Fruit fly (Drosophila melanogaster) whole organism, adult: Measurements from ENCODE around the gene Fim.

Source experiments
- CG11617 ChIP-seq: fragments of 200-800 bp; sonication (Bioruptor generic); optimal IDR thresholded peaks from 2 replicates; lab custom pipeline; 2017; ENCODE audit warnings: mild to moderate bottlenecking, missing biosample characterization, missing genetic modification reagents, missing genetic modification characterization
- CG12768 ChIP-seq: fragments of 200-800 bp; sonication (Bioruptor generic); optimal IDR thresholded peaks from 2 replicates; lab custom pipeline; 2017; ENCODE audit warnings: missing biosample characterization, missing genetic modification characterization, mild to moderate bottlenecking, moderate library complexity, missing genetic modification reagents
- CG14711 ChIP-seq: fragments of 200-800 bp; sonication (Bioruptor generic); optimal IDR thresholded peaks from 2 replicates; lab custom pipeline; 2018; ENCODE audit warnings: missing biosample characterization, mild to moderate bottlenecking, missing genetic modification characterization, moderate library complexity
- CG1620 ChIP-seq: fragments of 200-800 bp; sonication (Bioruptor generic); optimal IDR thresholded peaks from 2 replicates; lab custom pipeline; 2016; ENCODE audit warnings: missing biosample characterization, missing genetic modification characterization
- CG33017 ChIP-seq: fragments of 200-800 bp; sonication (Bioruptor generic); optimal IDR thresholded peaks from 2 replicates; lab custom pipeline; 2018; ENCODE audit warnings: missing biosample characterization, mild to moderate bottlenecking, missing genetic modification characterization, moderate library complexity
- CG5204 ChIP-seq: fragments of 200-800 bp; sonication (Bioruptor generic); optimal IDR thresholded peaks from 2 replicates; lab custom pipeline; 2016; ENCODE audit warnings: missing biosample characterization, missing genetic modification characterization
- CG7045 ChIP-seq: fragments of 200-800 bp; sonication (Bioruptor generic); optimal IDR thresholded peaks from 2 replicates; lab custom pipeline; 2017; ENCODE audit warnings: missing biosample characterization, mild to moderate bottlenecking, missing genetic modification characterization
- CG7101 ChIP-seq: fragments of 200-800 bp; sonication (Bioruptor generic); optimal IDR thresholded peaks from 2 replicates; lab custom pipeline; 2018; ENCODE audit warnings: missing biosample characterization, mild to moderate bottlenecking, missing genetic modification characterization, moderate library complexity
- Clk ChIP-seq: fragments of 200-800 bp; sonication (Bioruptor generic); optimal IDR thresholded peaks from 2 replicates; lab custom pipeline; 2017; ENCODE audit warnings: missing biosample characterization, missing genetic modification characterization
- Crg-1 ChIP-seq: fragments of 200-800 bp; sonication (Bioruptor generic); optimal IDR thresholded peaks from 2 replicates; lab custom pipeline; 2016; ENCODE audit warnings: missing biosample characterization, missing genetic modification characterization
- Hr96 ChIP-seq: fragments of 200-800 bp; sonication (Bioruptor generic); optimal IDR thresholded peaks from 2 replicates; lab custom pipeline; 2016; ENCODE audit warnings: missing biosample characterization, missing genetic modification characterization
- Mnt ChIP-seq: fragments of 200-800 bp; sonication (Bioruptor generic); optimal IDR thresholded peaks from 2 replicates; lab custom pipeline; 2016; ENCODE audit warnings: missing biosample characterization, mild to moderate bottlenecking, missing genetic modification characterization
- bab1 ChIP-seq: fragments of 200-800 bp; sonication (Bioruptor generic); optimal IDR thresholded peaks from 3 replicates; lab custom pipeline; 2019; ENCODE audit warnings: missing biosample characterization, mild to moderate bottlenecking, missing genetic modification characterization, moderate library complexity
- cic ChIP-seq: fragments of 200-800 bp; sonication (Bioruptor generic); optimal IDR thresholded peaks from 2 replicates; lab custom pipeline; 2017; ENCODE audit warnings: missing biosample characterization, mild to moderate bottlenecking, missing genetic modification characterization, moderate library complexity
- cnc ChIP-seq, 2 experiments: fragments of >200 bp; optimal IDR thresholded peaks; 2 replicates each; lab custom pipeline; 2017
- kay ChIP-seq: fragments of 200-800 bp; sonication (Bioruptor generic); peaks from one replicate; lab custom pipeline; 2016; ENCODE audit warnings: missing biosample characterization, missing genetic modification characterization, borderline replicate concordance
- ovo ChIP-seq: fragments of 200-800 bp; sonication (Bioruptor generic); optimal IDR thresholded peaks from 2 replicates; lab custom pipeline; 2016; ENCODE audit warnings: missing biosample characterization, missing genetic modification characterization
- pad ChIP-seq: fragments of 200-800 bp; sonication (Bioruptor generic); optimal IDR thresholded peaks from 3 replicates; lab custom pipeline; 2017; ENCODE audit warnings: missing biosample characterization, missing genetic modification characterization, mild to moderate bottlenecking, moderate library complexity, missing genetic modification reagents
- tj ChIP-seq: fragments of 200-800 bp; sonication (Bioruptor generic); optimal IDR thresholded peaks from 3 replicates; lab custom pipeline; 2017; ENCODE audit warnings: missing biosample characterization, mild to moderate bottlenecking, missing genetic modification characterization, moderate library complexity
- toe ChIP-seq: fragments of 200-800 bp; sonication (Bioruptor generic); optimal IDR thresholded peaks from 2 replicates; lab custom pipeline; 2016; ENCODE audit warnings: missing biosample characterization, missing genetic modification characterization

Fim gene

DNA sequence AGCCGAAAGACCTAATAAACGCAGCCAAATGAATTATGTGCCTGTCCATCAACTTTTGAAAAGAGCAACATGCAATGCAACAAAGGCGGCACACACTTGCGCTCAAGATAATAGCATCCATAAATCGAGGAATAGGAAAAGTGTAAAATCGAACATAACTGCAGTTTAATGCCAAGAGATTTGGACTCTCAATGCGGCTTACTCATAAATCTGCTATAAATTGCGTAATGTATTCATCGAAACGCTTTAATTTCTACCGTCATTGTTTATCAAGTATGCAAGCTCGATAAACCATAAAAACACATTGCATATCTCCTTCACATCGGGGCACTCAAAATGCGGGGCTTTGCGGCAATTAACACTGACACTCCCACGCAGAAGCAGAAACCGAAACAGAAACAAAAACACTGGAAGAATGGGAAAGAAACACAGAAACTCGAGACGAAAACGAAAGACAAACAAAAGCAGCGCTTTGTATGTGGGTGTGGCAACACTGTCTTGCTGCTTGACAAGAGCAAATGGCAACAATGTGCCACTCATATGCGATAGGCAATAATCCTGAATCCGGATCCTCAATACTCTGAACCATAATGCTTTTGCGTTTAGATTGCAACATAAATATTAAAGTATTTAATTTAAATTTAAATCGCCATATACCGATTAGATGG, 3.7 kb downstream of the Fim start:
- TF ChIP-seq Clk (GFP tag; lab: Kevin White, UChicago), result no peak
- TF ChIP-seq tj (GFP tag; lab: Kevin White, UChicago), result no peak
- TF ChIP-seq CG33017 (tag; lab: Kevin White, UChicago), result no peak
- peak; percentile 49 for TF ChIP-seq CG14711

DNA sequence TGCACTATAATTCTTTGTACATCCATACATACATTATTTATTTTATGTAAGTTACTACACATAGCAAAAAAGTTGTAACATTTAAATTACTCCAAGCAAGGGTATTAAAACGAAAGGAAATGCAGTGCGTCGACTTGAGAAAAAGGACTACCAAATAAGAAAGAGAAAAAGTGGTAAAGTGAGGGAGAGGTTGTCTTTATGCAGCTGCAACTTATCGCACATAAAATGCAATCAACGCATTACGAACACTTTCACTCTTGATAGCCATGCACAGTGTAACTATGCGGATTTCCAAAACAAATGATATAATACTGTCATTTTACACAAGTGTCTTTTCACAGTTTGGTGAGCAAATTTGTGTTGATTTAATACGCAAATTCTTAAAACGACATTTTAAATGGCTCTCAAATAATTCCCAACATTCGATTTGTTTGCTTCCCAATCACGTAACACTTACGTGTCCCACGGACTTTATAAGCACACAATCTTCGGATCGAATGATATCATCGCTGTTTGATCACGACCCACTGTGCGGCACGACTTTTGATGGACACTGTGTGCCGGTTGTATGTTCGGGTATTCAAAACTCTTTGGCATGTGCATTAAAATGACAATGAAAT, 4.5 kb downstream of the Fim start:
- TF ChIP-seq kay, result peak; percentile 5
- TF ChIP-seq CG33017 (tag; lab: Kevin White, UChicago), result no peak
- peak; percentile 46 for TF ChIP-seq bab1
- TF ChIP-seq CG1620 (GFP tag; lab: Kevin White, UChicago), result peak; percentile 40
- TF ChIP-seq toe (GFP tag; lab: Kevin White, UChicago), result no peak
- no peak for TF ChIP-seq Crg-1 (GFP tag; lab: Kevin White, UChicago)
- TF ChIP-seq CG14711, result no peak
- TF ChIP-seq CG12768, result no peak
- TF ChIP-seq CG7101, result no peak

DNA sequence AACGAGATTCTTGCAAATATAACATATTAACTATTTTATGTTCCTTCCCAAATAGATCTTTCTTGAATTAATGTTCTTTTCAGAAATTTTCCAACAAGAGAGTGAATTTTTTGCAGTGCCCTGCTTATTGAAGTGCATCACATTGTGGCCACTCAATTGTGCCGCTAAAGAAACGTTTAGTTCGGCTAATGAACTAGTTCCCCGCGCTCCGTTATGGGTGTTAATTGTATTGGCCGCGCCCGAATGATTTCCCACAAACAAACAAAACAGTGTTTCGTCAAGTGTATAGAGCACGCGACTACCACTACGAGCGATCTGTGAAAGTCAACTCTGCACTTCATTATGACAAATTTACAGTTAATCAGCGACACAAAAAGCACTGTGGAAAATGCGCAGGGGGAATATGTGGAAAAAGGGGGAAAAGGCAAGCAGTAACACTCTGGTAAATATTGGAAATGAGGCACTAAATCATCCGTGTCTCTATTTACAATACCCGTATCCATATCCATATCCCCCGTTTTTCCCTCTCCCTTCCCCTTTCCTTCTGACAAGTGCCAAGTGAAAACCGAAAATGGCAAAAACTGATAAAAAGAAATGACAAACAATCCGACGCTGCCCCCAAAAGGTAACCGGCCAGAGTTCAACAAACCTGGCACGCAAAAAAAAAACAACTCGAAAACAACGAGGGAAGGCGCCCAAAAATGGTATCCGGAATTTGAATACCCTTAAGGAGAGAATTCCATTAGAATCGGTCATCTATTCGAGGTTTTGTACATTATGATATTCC, 5.3 kb downstream of the Fim start:
- TF ChIP-seq tj (GFP tag; lab: Kevin White, UChicago) (peak; percentile 6), CG14711 (no peak), CG33017 (tag; lab: Kevin White, UChicago) (no peak), pad (GFP tag; lab: Kevin White, UChicago) (peak; percentile 45)

DNA sequence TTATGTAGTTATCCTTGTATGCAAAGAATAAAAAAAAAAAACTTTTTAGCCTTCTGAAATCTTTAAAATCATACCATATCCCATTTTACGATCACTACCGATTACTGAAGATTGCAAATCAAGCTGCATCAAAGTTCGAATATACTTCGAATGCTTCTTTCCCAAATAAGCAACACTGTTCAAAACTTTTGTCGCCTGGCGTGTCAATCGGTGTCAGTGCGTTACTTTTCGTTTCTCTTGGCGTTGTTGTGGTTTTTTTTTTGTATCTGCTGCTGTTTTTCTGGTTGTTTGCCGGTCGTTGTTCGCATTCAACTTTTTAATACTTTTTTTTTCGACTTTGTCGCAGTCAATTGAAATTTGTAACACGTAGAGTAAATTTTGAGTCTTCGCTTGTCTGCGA, 6.8 kb downstream of the Fim start:
- TF ChIP-seq Mnt (GFP tag; lab: Kevin White, UChicago) (no peak), Crg-1 (GFP tag; lab: Kevin White, UChicago) (no peak)

DNA sequence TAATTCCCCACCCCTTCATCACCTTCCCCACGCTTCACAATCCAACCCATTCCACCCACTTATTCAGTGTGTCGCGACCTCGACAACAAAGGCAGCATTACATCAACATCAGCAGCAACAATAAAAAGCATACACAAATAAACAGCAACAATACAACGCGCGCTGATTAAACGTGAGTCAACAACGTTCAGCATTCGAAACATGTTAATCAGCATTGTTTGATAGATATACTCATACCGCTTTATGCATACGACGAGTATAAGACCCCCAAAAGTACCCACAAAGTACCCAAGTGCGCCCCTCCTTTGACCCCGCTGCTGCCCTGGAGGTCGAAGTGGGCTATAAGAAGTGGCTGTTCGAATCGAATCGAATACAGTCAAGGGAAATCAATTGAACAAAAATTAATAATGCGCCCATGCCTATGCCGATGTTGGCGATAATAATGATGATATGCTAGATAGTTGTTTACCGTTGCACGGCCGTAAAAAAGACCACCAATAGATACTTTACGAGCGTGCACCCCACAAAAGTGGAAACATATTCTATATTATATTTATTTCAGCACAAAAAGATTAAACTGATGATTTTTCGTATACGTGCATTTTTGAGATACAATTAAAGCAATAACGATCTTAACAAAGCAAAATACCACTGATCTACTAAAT, 7.4 kb downstream of the Fim start:
- TF ChIP-seq tj (GFP tag; lab: Kevin White, UChicago) (peak; percentile 82), Crg-1 (GFP tag; lab: Kevin White, UChicago) (no peak), bab1 (no peak), Hr96 (GFP tag; lab: Kevin White, UChicago) (no peak), CG12768 (peak; percentile 2)

DNA sequence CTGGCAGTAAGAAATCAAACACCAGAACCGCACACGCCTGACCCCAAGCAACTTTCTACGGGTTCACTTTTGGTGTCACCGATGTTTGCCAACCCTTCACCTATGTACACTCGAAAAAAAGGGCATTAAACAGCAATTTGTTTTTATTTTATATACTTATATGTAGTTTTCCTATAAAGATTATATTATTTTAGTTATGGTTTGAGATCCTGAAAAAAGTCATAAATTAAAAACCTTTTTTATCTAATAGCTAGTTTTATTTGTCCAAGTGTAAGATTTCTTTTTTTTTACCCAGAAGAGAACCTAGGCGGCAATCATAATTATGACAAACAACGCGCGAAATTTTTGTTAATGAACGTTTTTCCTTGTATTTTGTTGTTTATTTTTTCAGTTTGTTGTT, 8.3 kb downstream of the Fim start:
- TF ChIP-seq CG1620 (GFP tag; lab: Kevin White, UChicago) (no peak), Mnt (GFP tag; lab: Kevin White, UChicago) (no peak), CG7045 (GFP tag; lab: Kevin White, UChicago) (no peak), CG12768 (no peak), tj (GFP tag; lab: Kevin White, UChicago) (no peak), CG14711 (peak; percentile 64), bab1 (peak; percentile 85), cnc (optimal IDR thresholded peaks at IDR 0.05; lab: Kevin White, UChicago) (no peak), pad (GFP tag; lab: Kevin White, UChicago) (peak; percentile 6), cic (GFP tag; lab: Kevin White, UChicago) (no peak), CG11617 (GFP tag; lab: Kevin White, UChicago) (no peak), ovo (GFP tag; lab: Kevin White, UChicago) (no peak), Hr96 (GFP tag; lab: Kevin White, UChicago) (no peak), CG7101 (no peak), Crg-1 (GFP tag; lab: Kevin White, UChicago) (no peak), Clk (GFP tag; lab: Kevin White, UChicago) (no peak), kay (peak; percentile 36), CG33017 (tag; lab: Kevin White, UChicago) (no peak), toe (GFP tag; lab: Kevin White, UChicago) (no peak), CG5204 (GFP tag; lab: Kevin White, UChicago) (no peak)
